Worm (Caenorhabditis elegans) whole organism, L3 larva: ENCODE measurements around the gene DC2.5.

Experiments used
- ceh-82 ChIP-seq: fragments of 150-350 bp; optimal IDR thresholded peaks from 2 replicates; lab custom pipeline; 2014; ENCODE audit warnings: missing biosample characterization, missing genetic modification characterization
- fkh-10 ChIP-seq: sonication (generic microtip); optimal IDR thresholded peaks from 2 replicates; lab custom pipeline; 2017; ENCODE audit warnings: missing biosample characterization, missing genetic modification reagents, missing genetic modification characterization
- nhr-28 ChIP-seq: fragments of 150-350 bp; optimal IDR thresholded peaks from 2 replicates; lab custom pipeline; 2014; ENCODE audit warnings: missing biosample characterization, missing genetic modification characterization
- sea-2 ChIP-seq: fragments of 150-350 bp; sonication (generic microtip); optimal IDR thresholded peaks from 4 replicates; lab custom pipeline; 2014; ENCODE audit warnings: missing biosample characterization, missing genetic modification reagents, missing genetic modification characterization
- tbx-2 ChIP-seq: sonication (generic microtip); optimal IDR thresholded peaks from 2 replicates; lab custom pipeline; 2016; ENCODE audit warnings: mild to moderate bottlenecking, missing genetic modification characterization, missing compliant biosample characterization
- unc-62 ChIP-seq: fragments of 150-350 bp; sonication (generic microtip); optimal IDR thresholded peaks from 4 replicates; lab custom pipeline; 2014; ENCODE audit warnings: missing biosample characterization, missing genetic modification reagents, missing genetic modification characterization

- no peak for TF ChIP-seq sea-2 (GFP tag; lab: Kevin White, UChicago)
- no peak for TF ChIP-seq ceh-82
- TF ChIP-seq nhr-28 (tag; lab: Kevin White, UChicago) = no peak
- no peak for TF ChIP-seq unc-62 (GFP tag; lab: Kevin White, UChicago)
- no peak for TF ChIP-seq tbx-2 (tag; lab: Kevin White, UChicago)
- TF ChIP-seq fkh-10 = no peak
These were observed 1.0 kb downstream of the DC2.5 start for ce11 chrV:211388-212168.
